Fruit fly (Drosophila melanogaster): ENCODE measurements around the gene CG2246.
A peak's percentile ranks its signal among the peaks of the same experiment; 100 is the strongest.

Gene CG2246

dm6 chr3R:30601440-30602256, at the start of gene CG2246, which contains the start of gene CG31021 (continued):
- TF ChIP-seq Stat92E (GFP tag; optimal IDR thresholded peaks at IDR 0.05): peak in 1 of 3 experiments; percentile 94
- peak; percentile 53 for TF ChIP-seq slp2 (GFP tag; optimal IDR thresholded peaks at IDR 0.05)
- TF ChIP-seq CG18619 (GFP tag; optimal IDR thresholded peaks at IDR 0.05): peak; percentile 36
- TF ChIP-seq CG13424 (tag; optimal IDR thresholded peaks at IDR 0.05): peak; percentile 59
- TF ChIP-seq usp (GFP tag; optimal IDR thresholded peaks at IDR 0.05): no peak
- TF ChIP-seq dan (GFP tag; IDR thresholded peaks at IDR 0.05): no peak
- TF ChIP-seq danr (GFP tag; IDR thresholded peaks at IDR 0.05): no peak
- TF ChIP-seq sc (optimal IDR thresholded peaks at IDR 0.05): no peak
- TF ChIP-seq sc (GFP tag; optimal IDR thresholded peaks at IDR 0.05): no peak
- TF ChIP-seq CG5245 (GFP tag; optimal IDR thresholded peaks at IDR 0.05): peak; percentile 32
- TF ChIP-seq CG18599 (GFP tag; optimal IDR thresholded peaks at IDR 0.05): no peak
- no peak for TF ChIP-seq D (optimal IDR thresholded peaks at IDR 0.05)
- no peak for TF ChIP-seq D (GFP tag; optimal IDR thresholded peaks at IDR 0.05)
- TF ChIP-seq CG1603 (tag; optimal IDR thresholded peaks at IDR 0.05): peak; percentile 79
- TF ChIP-seq Ravus (GFP tag; IDR thresholded peaks at IDR 0.05): no peak
- TF ChIP-seq CG4730 (GFP tag; IDR thresholded peaks at IDR 0.05): peak; percentile 34; the same call in 1 of the 2 replicates
- peak; percentile 77 for TF ChIP-seq ab (GFP tag; optimal IDR thresholded peaks at IDR 0.05)
- TF ChIP-seq CG43689 (GFP tag; IDR thresholded peaks at IDR 0.05): no peak
- TF ChIP-seq YL-1 (GFP tag; optimal IDR thresholded peaks at IDR 0.05): peak; percentile 34
- no peak for TF ChIP-seq CG3281 (GFP tag; optimal IDR thresholded peaks at IDR 0.05)
- TF ChIP-seq CG4617 (GFP tag; optimal IDR thresholded peaks at IDR 0.05; ENCODE audit: borderline replicate concordance): peak; percentile 54
- peak; percentile 22 for TF ChIP-seq CG12155 (GFP tag; optimal IDR thresholded peaks at IDR 0.05)
- TF ChIP-seq Ets97D (GFP tag; optimal IDR thresholded peaks at IDR 0.05): peak; percentile 86
- no peak for TF ChIP-seq repo (GFP tag; optimal IDR thresholded peaks at IDR 0.05)
- TF ChIP-seq CG17912 (GFP tag; optimal IDR thresholded peaks at IDR 0.05): no peak
- TF ChIP-seq CG10366 (GFP tag; IDR thresholded peaks at IDR 0.05): no peak; the same call in 1 of the 2 replicates
- no peak for TF ChIP-seq ash1 (GFP tag; optimal IDR thresholded peaks at IDR 0.05)
- no peak for TF ChIP-seq CG7357 (GFP tag; IDR thresholded peaks at IDR 0.05)
- 0 out of 3 replicates have a peak, but pooled peaks have one; percentile 19 for TF ChIP-seq CG2889 (GFP tag; IDR thresholded peaks at IDR 0.05)
- peak; percentile 43 to 70 for TF ChIP-seq chif (GFP tag; optimal IDR thresholded peaks at IDR 0.05)
- TF ChIP-seq BtbVII (GFP tag; optimal IDR thresholded peaks at IDR 0.05): no peak
- no peak for TF ChIP-seq rib (GFP tag; IDR thresholded peaks at IDR 0.05)
- peak; percentile 36 for TF ChIP-seq Dp (GFP tag; optimal IDR thresholded peaks at IDR 0.05)
- TF ChIP-seq H15 (GFP tag; IDR thresholded peaks at IDR 0.05): no peak
- TF ChIP-seq CG16863 (GFP tag; optimal IDR thresholded peaks at IDR 0.05): peak; percentile 63
- no peak for TF ChIP-seq Hey (tag; optimal IDR thresholded peaks at IDR 0.05)
- TF ChIP-seq Deaf1 (tag; optimal IDR thresholded peaks at IDR 0.05): peak; percentile 11
- TF ChIP-seq CG8924 (tag; optimal IDR thresholded peaks at IDR 0.05): peak; percentile 71
- TF ChIP-seq kah (GFP tag; optimal IDR thresholded peaks at IDR 0.05): no peak
- no peak for TF ChIP-seq CG12236 (GFP tag; optimal IDR thresholded peaks at IDR 0.05)
- TF ChIP-seq CG4707 (GFP tag; optimal IDR thresholded peaks at IDR 0.05): no peak
- 0 out of 3 replicates have a peak, but pooled peaks have one; percentile 46 for TF ChIP-seq zen2 (GFP tag; IDR thresholded peaks at IDR 0.05; ENCODE audit: partially characterized antibody)
- TF ChIP-seq Hr78 (GFP tag; optimal IDR thresholded peaks at IDR 0.05): no peak
- peak; percentile 31 for TF ChIP-seq CG7556 (GFP tag; optimal IDR thresholded peaks at IDR 0.05)

Measured in whole organism, embryonic.